Worm (Caenorhabditis elegans): Measurements from ENCODE around the gene C07A12.7.

Gene C07A12.7

DNA sequence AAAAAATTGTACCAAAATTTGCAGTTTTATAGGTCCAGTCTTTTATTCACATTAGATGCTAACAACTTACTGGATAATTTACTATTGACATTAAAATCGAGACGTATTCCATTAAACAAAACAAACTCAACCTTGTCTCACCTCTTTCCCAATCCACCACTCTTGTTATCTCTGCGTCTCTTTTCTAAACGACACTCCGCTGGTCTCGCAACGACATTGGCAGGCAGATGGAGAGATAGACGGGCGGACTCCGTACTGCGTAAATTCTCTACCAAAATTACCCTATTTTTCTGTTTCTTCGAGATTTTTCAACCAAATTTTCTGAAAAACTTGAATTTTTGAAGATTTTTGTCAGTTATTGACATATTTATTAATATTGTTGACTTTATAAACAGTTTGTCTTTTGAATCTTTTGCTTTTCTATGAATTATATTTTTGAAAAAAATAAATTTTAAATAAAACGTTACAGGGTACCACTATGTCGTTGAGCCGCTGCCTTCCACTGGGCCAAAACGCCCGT lies 52.6 kb downstream of the C07A12.7 start, which contains the start of gene asb-2 (continued):
- TF ChIP-seq egl-27 (tag; optimal IDR thresholded peaks at IDR 0.05) (no peak), ztf-11 (tag; optimal IDR thresholded peaks at IDR 0.05) (no peak), ces-1 (GFP tag; optimal IDR thresholded peaks at IDR 0.05) (no peak), lim-7 (GFP tag; IDR thresholded peaks at IDR 0.05) (no peak), tag-97 (GFP tag; IDR thresholded peaks at IDR 0.05) (no peak), ceh-20 (GFP tag; IDR thresholded peaks at IDR 0.05) (0 out of 2 replicates have a peak, but pooled peaks have one; percentile 39), nhr-6 (tag; optimal IDR thresholded peaks at IDR 0.05) (peak; percentile 96), unc-130 (GFP tag; optimal IDR thresholded peaks at IDR 0.05) (no peak), aha-1 (tag) (peak; percentile 92), snpc-4 (tag; optimal IDR thresholded peaks at IDR 0.05) (no peak), zip-11 (GFP tag; IDR thresholded peaks at IDR 0.05) (no peak), mep-1 (tag; optimal IDR thresholded peaks at IDR 0.05) (peak; percentile 93), gei-8 (GFP tag; optimal IDR thresholded peaks at IDR 0.05) (no peak), T20F7.1 (GFP tag; optimal IDR thresholded peaks at IDR 0.05) (peak; percentile 99), nhr-41 (GFP tag; IDR thresholded peaks at IDR 0.05) (no peak), mxl-3 (GFP tag; optimal IDR thresholded peaks at IDR 0.05) (peak; percentile 72), lin-29 (GFP tag; IDR thresholded peaks at IDR 0.05) (no peak), set-16 (GFP tag; IDR thresholded peaks at IDR 0.05) (no peak), D1046.2 (GFP tag; IDR thresholded peaks at IDR 0.05) (no peak), nhr-76 (tag; optimal IDR thresholded peaks at IDR 0.05) (no peak), pha-4 (GFP tag; IDR thresholded peaks at IDR 0.05) (no peak), pha-4 (tag; optimal IDR thresholded peaks at IDR 0.05) (peak; percentile 96), daf-8 (GFP tag; IDR thresholded peaks at IDR 0.05) (no peak), pqm-1 (tag; optimal IDR thresholded peaks at IDR 0.05) (peak; percentile 66), skn-1 (tag; optimal IDR thresholded peaks at IDR 0.05) (no peak), php-3 (GFP tag; IDR thresholded peaks at IDR 0.05) (no peak), madf-9 (GFP tag; conservative IDR thresholded peaks at IDR 0.05) (0 out of 2 replicates have a peak, but pooled peaks have one; percentile 27), mdt-29 (GFP tag; IDR thresholded peaks at IDR 0.05) (no peak), fkh-10 (GFP tag; optimal IDR thresholded peaks at IDR 0.05) (peak; percentile 12), spr-3 (GFP tag; optimal IDR thresholded peaks at IDR 0.05) (no peak), nhr-111 (GFP tag; optimal IDR thresholded peaks at IDR 0.05) (no peak), lin-15B (tag; optimal IDR thresholded peaks at IDR 0.05) (no peak), madf-5 (GFP tag; IDR thresholded peaks at IDR 0.05) (no peak), rbr-2 (tag; optimal IDR thresholded peaks at IDR 0.05) (peak; percentile 77), Y5F2A.4 (GFP tag; optimal IDR thresholded peaks at IDR 0.05) (no peak), F26F4.8 (GFP tag; conservative IDR thresholded peaks at IDR 0.05) (no peak), ceh-28 (tag; optimal IDR thresholded peaks at IDR 0.05) (no peak), daf-12 (tag; optimal IDR thresholded peaks at IDR 0.05) (no peak), fos-1 (tag; optimal IDR thresholded peaks at IDR 0.05) (no peak), cey-2 (tag; optimal IDR thresholded peaks at IDR 0.05; ENCODE audit: borderline replicate concordance, insufficient read depth) (no peak), lin-1 (GFP tag; IDR thresholded peaks at IDR 0.05) (no peak), nhr-28 (tag; optimal IDR thresholded peaks at IDR 0.05) (peak; percentile 76), ceh-82 (tag; optimal IDR thresholded peaks at IDR 0.05) (no peak), ama-1 (optimal IDR thresholded peaks at IDR 0.05) (no peak), duxl-1 (tag; optimal IDR thresholded peaks at IDR 0.05; ENCODE audit: poor library complexity) (peak; percentile 4), nhr-77 (tag; optimal IDR thresholded peaks at IDR 0.05) (peak; percentile 79), mxl-2 (GFP tag; conservative IDR thresholded peaks at IDR 0.05) (no peak), lin-39 (tag; optimal IDR thresholded peaks at IDR 0.05) (no peak), ztf-7 (tag; optimal IDR thresholded peaks at IDR 0.05) (peak; percentile 52), hif-1 (tag; optimal IDR thresholded peaks at IDR 0.05) (peak in 1 of 2 experiments; percentile 62), T26A8.4 (GFP tag; IDR thresholded peaks at IDR 0.05) (no peak; the same call in 1 of the 2 replicates), nhr-48 (tag; optimal IDR thresholded peaks at IDR 0.05) (peak; percentile 43), spr-1 (tag; optimal IDR thresholded peaks at IDR 0.05) (no peak)
